Fruit fly (Drosophila melanogaster): ENCODE measurements around the gene CG4558.

Gene CG4558

DNA sequence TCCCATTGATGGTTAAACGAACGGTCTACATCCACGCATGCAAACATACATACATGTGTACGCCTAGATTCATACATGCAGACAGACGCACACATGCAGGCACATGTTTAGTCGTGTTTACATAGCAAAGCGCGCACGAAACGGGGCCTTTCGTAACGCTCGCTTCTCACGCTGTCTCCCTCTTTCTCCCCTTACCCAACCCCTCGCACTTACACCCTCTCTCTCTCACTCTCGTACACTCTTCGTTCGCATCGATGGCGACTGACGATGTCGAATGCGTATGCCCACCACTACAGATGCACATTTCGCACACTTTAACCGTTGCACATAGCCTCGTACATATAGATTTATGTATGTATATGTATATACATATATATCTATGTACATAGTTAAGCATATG is 16.5 kb downstream of the CG4558 start:
- peak; percentile 30 for TF ChIP-seq CG17801 (GFP tag; optimal IDR thresholded peaks at IDR 0.05; ENCODE audit: partially characterized antibody)

DNA sequence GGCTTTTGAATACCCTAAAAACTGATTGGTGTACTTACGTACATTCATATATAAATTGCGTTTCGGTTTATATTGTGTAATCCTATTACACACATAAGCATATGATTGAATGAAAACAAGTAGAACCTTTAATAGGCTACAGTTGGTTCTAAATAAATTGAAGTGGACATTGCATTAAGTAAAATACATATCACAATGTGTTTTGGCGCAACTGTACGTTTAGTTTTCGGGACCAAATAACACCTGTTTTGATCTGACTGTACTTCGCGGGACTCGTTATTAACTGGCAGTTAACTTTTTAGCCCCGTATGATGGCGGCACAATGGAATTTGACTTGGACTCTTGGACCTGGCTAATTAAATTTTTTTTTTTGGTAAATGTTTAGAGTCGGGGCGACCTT is 17.2 kb downstream of the CG4558 start:
- no peak for TF ChIP-seq CG17801 (GFP tag; optimal IDR thresholded peaks at IDR 0.05; ENCODE audit: partially characterized antibody)

DNA sequence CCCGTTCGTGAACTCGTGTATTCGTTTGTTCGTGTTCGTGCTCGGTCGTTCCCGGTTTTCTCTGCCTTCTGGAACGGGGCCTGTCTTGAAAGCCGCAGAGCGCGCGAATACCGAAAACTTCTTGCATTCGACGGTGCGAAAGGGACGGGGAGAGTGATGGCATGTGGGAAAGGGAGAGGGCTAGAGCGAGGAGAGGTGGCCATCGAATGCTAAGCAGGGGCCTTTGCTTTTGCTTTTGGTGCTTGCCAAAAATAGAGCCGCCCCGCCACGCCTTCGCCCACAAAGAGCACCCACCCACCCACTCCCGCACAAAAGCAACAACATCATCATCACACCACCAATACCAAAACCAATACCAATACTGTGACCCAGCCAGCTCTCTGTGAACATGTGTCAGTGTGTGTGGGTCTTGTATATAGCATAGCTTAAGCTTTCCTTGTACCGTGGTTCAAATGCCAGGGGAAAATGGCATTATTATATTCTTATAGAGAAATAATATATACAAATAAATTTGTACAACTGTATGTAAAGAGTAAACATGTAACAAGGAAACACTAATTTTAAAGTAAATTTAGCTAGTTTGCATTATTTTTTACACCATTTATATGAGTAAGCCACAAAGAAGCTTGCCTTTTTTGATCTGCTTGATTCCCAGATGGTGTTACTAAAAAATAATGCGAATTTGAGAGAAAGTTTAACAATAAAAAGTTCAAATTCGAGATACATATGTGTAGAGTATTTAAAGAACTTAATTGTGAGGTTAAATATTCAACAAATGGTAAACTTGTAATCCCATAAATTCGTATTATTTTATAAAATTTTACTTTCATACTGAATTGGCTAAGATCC is 17.8 kb downstream of the CG4558 start, which contains the start of gene CG14434:
TSS of gene CG14434 (minus strand) at position 20 of the 849 bp plus-strand sequence.
- no peak for TF ChIP-seq CG17801 (GFP tag; optimal IDR thresholded peaks at IDR 0.05; ENCODE audit: partially characterized antibody)

DNA sequence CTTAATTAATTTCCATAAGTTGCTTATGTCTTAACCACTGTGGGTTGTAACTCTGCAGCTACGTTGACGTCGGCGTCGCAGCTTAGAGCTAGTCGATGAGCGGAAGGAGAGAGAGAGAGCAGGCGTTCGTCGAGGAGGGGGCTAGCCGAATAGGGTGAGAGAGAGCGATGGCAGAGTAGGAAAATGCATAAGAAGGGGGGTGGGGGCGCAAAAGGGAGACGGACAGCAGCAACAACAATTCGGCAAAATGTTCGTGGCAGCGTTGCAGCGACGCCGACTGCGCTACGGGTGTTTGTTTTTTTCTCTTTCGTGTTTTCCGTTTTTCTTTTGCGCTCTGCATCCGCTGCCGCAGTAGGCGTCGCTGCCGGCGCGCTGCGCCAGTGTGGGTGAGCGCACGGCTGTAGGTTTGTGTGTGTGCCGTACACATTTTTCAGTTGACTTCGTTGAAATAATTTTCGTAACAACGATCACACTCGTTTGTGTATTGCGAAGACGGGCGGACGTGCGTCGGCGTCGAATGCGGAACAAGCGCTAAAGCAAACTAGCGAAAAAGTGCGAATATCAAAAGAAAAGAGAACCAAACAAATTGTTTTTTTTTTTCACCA is 18.6 kb downstream of the CG4558 start:
- no peak for TF ChIP-seq CG17801 (GFP tag; optimal IDR thresholded peaks at IDR 0.05; ENCODE audit: partially characterized antibody)

DNA sequence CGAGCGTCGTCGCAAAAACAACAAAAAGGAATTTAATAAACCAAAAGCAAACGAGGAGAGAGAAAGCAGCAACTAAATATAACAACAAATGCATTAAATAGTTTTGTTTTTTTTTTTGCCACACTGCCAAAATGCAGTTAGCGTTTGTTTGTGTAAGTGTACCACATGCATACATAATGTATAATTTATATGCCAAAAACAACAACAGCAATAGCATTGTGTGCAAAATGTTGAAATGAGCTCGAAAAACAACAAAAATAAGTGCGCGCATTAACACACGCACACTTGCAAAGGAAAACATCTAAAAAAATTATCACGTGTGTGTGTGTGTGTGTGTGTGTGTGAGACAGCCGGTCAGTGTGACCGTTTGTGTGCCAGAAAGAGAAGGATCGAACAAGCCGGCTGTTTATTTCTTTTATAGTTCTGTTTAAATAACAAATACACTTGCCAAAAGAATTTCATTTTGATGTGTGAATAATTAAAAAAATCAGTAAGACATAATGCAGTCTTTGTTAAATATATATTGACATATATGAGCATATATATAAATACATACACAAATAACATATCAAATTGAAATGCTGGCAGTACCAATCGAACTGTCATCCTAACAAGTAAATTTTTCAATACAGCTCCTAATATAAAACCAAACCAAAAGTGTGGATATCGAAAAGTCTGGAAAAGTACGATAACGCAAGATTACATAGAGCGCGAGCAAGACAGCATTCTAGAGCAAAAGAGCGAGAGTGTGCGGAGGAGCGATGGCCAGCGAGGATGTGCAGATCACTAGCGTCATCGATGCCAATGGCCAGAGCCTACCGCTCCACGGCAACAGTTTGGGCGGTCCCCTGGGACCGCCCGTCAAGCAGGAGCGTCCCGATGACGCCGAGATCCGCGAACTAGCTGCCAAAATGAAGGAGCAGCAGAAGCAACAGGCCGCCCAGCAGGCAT is 19.3 kb downstream of the CG4558 start:
- TF ChIP-seq CG17801 (GFP tag; optimal IDR thresholded peaks at IDR 0.05; ENCODE audit: partially characterized antibody) = no peak

DNA sequence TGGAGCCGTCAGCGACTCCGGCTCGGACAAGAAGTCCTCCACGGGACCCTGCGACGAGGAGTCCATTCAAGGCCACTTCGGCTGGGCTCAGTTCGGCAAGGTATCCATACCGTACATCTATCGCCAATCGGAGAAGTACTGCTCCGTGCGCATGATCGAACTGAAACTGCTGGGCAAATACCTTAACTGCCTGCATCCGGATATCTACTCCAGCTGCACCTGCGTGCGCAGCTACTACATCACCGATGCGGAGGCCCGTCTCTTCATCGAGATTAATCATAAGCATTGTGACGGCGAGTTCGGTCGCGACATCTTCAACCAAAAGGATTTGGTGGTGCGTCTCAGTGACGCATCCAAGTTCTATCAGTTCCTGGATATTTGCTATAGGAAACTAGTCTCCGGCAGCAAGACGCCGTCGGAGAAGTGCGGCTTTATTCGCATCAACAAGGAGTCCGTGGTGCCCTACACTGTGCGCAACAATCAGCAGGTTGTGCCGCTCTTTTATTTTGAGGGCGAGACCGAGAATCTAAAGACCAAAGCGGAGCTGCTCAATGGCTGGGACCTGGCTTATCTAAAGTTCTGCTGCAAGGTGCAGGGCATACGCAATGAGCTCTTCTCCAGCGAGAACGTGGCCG is 20.3 kb downstream of the CG4558 start:
- TF ChIP-seq CG17801 (GFP tag; optimal IDR thresholded peaks at IDR 0.05; ENCODE audit: partially characterized antibody) = no peak

DNA sequence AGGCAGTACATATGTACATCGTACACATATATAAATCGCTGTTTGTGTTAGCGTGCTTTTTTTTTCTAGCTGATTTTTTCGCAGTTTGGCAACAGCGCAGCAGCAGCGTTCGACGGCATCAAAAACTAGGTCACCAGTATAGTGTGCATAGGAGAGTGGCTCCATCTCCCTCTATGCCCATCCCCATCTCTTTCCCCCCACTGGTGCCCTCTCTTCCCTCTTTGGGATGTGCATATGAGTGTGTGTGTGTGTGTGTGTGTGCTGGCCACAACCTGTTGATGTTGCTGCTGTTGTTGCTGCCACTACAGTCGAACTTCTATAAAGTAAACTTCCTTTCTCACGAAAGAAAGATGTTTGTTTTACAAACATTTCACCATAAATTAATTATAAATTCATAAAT is 22.2 kb downstream of the CG4558 start:
- no peak for TF ChIP-seq CG17801 (GFP tag; optimal IDR thresholded peaks at IDR 0.05; ENCODE audit: partially characterized antibody)

DNA sequence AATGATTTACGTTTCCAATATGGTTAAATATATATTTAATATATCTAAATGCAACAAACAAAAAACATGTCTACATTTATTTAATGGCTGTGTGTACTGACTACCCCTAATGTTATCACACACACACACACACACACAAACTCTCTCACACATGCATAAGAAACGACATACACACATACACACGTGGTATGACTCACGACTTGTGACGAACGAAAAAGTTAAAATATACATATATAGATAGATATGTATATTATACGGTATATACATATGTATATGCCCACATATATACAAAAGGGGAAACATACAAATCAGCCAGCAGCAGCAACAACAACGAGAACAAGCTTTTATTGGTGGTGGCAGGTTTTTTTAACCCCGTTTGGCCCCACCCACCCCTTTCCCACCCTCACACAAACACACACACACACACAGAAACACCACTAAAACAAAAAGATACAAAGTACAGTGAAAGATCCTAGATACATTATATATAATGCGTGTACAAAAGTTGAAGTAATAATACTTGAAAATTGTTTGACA is 25.4 kb downstream of the CG4558 start:
- TF ChIP-seq CG17801 (GFP tag; optimal IDR thresholded peaks at IDR 0.05; ENCODE audit: partially characterized antibody) = peak; percentile 10

DNA sequence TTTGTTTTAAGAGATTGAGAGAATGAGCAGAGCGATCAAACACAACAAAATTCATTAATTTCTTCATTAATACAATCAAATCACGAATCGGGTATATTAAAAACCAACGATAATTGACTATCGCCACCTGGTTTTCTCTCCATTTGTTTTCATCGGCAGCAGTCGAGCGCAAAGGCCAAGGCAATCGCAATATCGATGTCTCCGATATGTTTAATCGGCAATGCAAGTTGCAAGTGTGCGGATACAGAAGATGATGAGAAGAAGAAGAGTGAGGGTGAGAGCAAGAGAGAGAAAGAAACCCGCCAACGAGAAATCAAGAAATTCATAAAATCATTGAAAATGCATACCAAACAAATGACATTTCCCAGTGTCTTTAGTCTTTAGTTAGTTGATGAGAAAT is 26.2 kb downstream of the CG4558 start:
- no peak for TF ChIP-seq CG17801 (GFP tag; optimal IDR thresholded peaks at IDR 0.05; ENCODE audit: partially characterized antibody)

DNA sequence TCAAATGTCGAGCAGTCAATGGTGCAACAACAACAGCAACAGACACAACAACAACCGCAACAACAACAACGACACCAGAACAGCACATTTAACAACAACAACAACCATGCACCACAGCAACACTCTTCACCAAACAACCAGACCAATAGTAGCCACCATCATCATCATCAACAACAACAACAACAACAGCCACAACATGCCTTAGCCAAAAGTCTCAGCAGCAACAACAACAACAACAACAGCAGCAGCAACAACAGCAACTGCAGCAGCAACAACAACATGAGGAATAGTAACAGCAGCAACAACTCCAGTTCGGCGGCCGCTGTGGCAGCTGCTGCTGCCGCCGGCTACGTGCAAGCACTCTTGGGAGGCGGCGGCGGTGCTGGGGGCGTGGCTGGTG is 26.8 kb downstream of the CG4558 start:
- no peak for TF ChIP-seq CG17801 (GFP tag; optimal IDR thresholded peaks at IDR 0.05; ENCODE audit: partially characterized antibody)

DNA sequence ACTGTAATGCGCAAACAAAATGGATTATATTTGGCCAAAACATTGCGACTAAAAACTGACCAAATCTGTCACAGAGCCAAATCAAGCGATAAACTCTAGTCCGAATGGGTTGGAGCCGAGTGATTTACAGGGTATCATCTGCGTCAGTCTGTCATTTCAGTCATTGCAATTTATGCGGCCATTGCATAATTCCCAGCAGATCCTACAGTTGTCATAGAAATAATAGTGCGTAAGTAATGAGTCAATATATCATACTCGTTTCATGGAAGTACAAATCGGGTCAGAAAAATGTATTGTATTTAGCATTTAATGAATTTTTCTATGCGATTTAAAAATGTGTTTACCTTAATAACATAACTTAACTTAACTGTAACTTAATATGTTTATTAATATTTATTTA is 48.6 kb downstream of the CG4558 start:
- no peak for TF ChIP-seq CG17801 (GFP tag; optimal IDR thresholded peaks at IDR 0.05; ENCODE audit: partially characterized antibody)

All from ovary, adult (tissue).